Fruit fly (Drosophila melanogaster): ENCODE results near the gene CG1677.

Gene CG1677

DNA sequence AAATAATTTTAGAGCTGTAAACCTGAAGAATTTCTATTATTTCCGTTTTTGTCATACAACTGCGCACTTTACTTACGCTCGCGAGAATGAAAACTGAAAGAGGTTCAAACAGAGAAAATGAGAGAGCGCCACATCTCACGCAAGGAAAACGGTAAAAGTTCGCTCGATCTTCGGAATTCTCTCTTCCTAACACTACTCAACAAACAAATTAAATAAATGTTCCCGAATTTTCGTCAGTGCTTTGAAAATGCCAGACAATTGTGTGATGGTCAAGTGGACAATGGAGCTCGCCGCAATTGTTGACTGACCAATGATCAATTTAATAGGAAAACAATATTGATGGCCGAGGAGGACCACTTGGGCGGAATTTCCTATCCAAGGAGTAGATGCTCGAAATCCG, at the start of gene CG1677:
CG1677 (minus strand) TSS at position 101 of the 400 bp plus-strand sequence.
- no peak for TF ChIP-seq esn (GFP tag; optimal IDR thresholded peaks at IDR 0.05)
- TF ChIP-seq Sox102F (GFP tag; optimal IDR thresholded peaks at IDR 0.05), result no peak
- no peak for TF ChIP-seq CG31627 (GFP tag; optimal IDR thresholded peaks at IDR 0.05)
- TF ChIP-seq CG3919 (GFP tag; optimal IDR thresholded peaks at IDR 0.05), result no peak
- no peak for TF ChIP-seq CG32006 (GFP tag; optimal IDR thresholded peaks at IDR 0.05)
- no peak for TF ChIP-seq Lpt (GFP tag; optimal IDR thresholded peaks at IDR 0.05)
- no peak for TF ChIP-seq Blimp-1 (GFP tag; optimal IDR thresholded peaks at IDR 0.05)
- TF ChIP-seq Ets21C (GFP tag; optimal IDR thresholded peaks at IDR 0.05), result no peak
- no peak for TF ChIP-seq Eip75B (GFP tag; optimal IDR thresholded peaks at IDR 0.05)
- TF ChIP-seq Gug (GFP tag; IDR thresholded peaks at IDR 0.05), result no peak
- no peak for TF ChIP-seq Sox14 (GFP tag; optimal IDR thresholded peaks at IDR 0.05)

DNA sequence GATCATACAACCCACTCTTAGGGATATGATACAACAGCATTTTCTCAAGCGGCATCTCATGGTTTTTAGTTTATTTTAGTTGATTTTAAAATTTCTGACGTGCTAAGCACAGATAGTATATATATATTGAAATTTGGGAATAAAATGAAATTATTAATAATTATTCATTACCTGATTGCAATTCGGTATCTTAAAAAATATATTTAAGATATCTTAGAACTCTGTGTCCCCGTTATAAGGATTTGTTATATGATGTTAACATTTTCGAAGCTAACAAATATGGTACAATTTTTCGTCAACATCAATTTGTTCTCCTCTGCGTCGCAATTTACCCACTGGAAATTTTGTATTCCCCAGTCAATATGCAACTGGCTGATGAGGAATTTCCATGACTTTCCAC, 47.6 kb upstream of the CG1677 start, which contains the start of gene CG43198:
CG43198 (minus strand) TSS at position 101 of the 400 bp plus-strand sequence.
- TF ChIP-seq fkh (GFP tag; optimal IDR thresholded peaks at IDR 0.05) (no peak), dac (GFP tag; optimal IDR thresholded peaks at IDR 0.05) (no peak), CG9139 (GFP tag; optimal IDR thresholded peaks at IDR 0.05) (no peak), lz (GFP tag; optimal IDR thresholded peaks at IDR 0.05) (no peak), CG3919 (GFP tag; optimal IDR thresholded peaks at IDR 0.05) (no peak), achi (GFP tag; optimal IDR thresholded peaks at IDR 0.05) (no peak), pdm3 (GFP tag; optimal IDR thresholded peaks at IDR 0.05) (no peak), Blimp-1 (GFP tag; optimal IDR thresholded peaks at IDR 0.05) (no peak), svp (GFP tag) (no peak), CG11902 (GFP tag; optimal IDR thresholded peaks at IDR 0.05) (no peak), CG1621 (tag; optimal IDR thresholded peaks at IDR 0.05) (no peak), CG3032 (tag; optimal IDR thresholded peaks at IDR 0.05) (no peak), CG6792 (GFP tag; optimal IDR thresholded peaks at IDR 0.05) (no peak), Ets21C (GFP tag; optimal IDR thresholded peaks at IDR 0.05) (no peak), Eip75B (GFP tag; optimal IDR thresholded peaks at IDR 0.05) (no peak), CG6276 (GFP tag; optimal IDR thresholded peaks at IDR 0.05) (no peak), cyc (GFP tag; optimal IDR thresholded peaks at IDR 0.05) (no peak), CG34406 (GFP tag; optimal IDR thresholded peaks at IDR 0.05) (no peak), CG32006 (GFP tag; optimal IDR thresholded peaks at IDR 0.05) (no peak), salr (GFP tag; optimal IDR thresholded peaks at IDR 0.05) (no peak)

DNA sequence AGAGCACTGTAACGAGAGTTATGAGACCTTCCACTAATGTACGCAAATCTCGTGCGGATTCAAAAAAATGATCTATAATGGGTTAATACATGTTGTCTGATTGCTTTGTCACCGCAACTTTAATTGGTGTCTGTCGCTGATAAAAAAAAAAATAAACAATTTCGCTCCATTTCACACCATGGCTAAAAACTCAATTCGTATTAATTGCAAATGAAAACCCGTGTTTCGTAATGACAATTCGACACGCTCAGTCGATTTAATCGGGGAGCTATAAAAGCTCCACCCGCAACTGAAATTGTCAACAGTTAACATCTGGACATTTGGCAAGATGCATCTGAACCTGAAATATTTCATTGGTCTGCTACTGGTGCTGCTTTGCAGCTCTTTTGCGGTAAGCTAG, 46.3 kb upstream of the CG1677 start, which contains the start of gene CG11368:
CG11368 (plus strand) TSS at position 301 of the 400 bp plus-strand sequence.
- TF ChIP-seq Met (GFP tag; optimal IDR thresholded peaks at IDR 0.05) (no peak), CG31627 (GFP tag; optimal IDR thresholded peaks at IDR 0.05) (no peak), CG32006 (GFP tag; optimal IDR thresholded peaks at IDR 0.05) (no peak), Ets21C (GFP tag; optimal IDR thresholded peaks at IDR 0.05) (no peak), CG3919 (GFP tag; optimal IDR thresholded peaks at IDR 0.05) (no peak), CG6792 (GFP tag; optimal IDR thresholded peaks at IDR 0.05) (no peak), CG6163 (GFP tag; IDR thresholded peaks at IDR 0.05) (no peak)

DNA sequence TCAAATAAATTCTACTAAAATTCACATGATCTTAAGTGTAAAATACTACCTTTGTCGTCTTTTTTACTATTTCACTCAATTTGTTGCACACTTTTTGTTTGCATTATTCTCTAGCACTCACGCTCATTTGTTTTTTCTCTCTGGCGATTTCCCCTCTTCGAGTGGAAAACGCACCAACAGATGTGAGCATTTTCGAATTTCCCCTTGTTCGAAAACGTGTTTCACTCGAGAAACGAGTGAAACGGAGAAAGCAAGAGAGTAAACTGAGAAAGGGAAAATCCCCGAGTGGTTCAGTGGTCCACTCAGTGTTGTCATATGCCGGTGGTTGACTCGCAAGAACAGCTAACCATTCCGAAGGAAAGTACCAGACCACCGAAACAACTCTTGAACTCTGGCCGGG, 39.4 kb upstream of the CG1677 start:
- TF ChIP-seq CG10631 (GFP tag; optimal IDR thresholded peaks at IDR 0.05) (no peak), fd59A (GFP tag; optimal IDR thresholded peaks at IDR 0.05) (no peak), CG6163 (GFP tag; IDR thresholded peaks at IDR 0.05) (no peak), esn (GFP tag; optimal IDR thresholded peaks at IDR 0.05) (no peak), CG6276 (GFP tag; optimal IDR thresholded peaks at IDR 0.05) (peak; percentile 3)

DNA sequence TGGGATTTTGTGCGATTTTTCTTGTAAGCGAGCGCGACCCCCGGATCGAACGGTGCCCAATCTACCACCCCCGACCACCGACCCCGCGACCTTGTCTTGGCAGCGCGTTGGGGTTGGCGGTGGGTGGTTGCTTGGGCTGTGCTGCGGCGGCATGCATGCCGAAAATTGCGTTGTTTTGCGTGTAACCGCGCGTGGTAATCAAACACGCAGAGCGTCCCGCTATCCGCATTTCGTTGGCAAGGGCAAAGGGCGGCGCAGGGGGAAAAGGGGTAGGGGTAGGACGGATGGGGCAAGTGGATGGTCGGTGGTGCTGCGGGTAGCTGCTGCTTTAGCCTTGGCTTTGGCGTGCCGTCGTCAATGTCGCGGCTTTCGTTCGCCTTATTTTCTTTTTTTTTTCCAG, 26.8 kb upstream of the CG1677 start:
- TF ChIP-seq Lpt (GFP tag; optimal IDR thresholded peaks at IDR 0.05) (no peak), CG11294 (GFP tag; IDR thresholded peaks at IDR 0.05) (no peak), CG32006 (GFP tag; optimal IDR thresholded peaks at IDR 0.05) (no peak), esn (GFP tag; optimal IDR thresholded peaks at IDR 0.05) (no peak), CG15336 (GFP tag; IDR thresholded peaks at IDR 0.05) (no peak), CG10669 (GFP tag; optimal IDR thresholded peaks at IDR 0.05) (no peak), salr (GFP tag; optimal IDR thresholded peaks at IDR 0.05) (no peak), Sox15 (GFP tag; optimal IDR thresholded peaks at IDR 0.05) (no peak), fd85E (GFP tag; optimal IDR thresholded peaks at IDR 0.05) (no peak), Ets96B (tag; optimal IDR thresholded peaks at IDR 0.05) (no peak), Met (GFP tag; optimal IDR thresholded peaks at IDR 0.05) (no peak), CG8319 (GFP tag; optimal IDR thresholded peaks at IDR 0.05) (no peak), acj6 (GFP tag; optimal IDR thresholded peaks at IDR 0.05) (no peak), OdsH (GFP tag; optimal IDR thresholded peaks at IDR 0.05) (no peak), CG31627 (GFP tag; optimal IDR thresholded peaks at IDR 0.05) (no peak), spab (GFP tag; optimal IDR thresholded peaks at IDR 0.05) (no peak), Hr4 (GFP tag; optimal IDR thresholded peaks at IDR 0.05) (no peak), CG6808 (GFP tag; optimal IDR thresholded peaks at IDR 0.05) (no peak)

Data from whole organism, prepupa.